Fruit fly (Drosophila melanogaster) whole organism: ENCODE data around the gene CG7550.

Experiments used
- CG8478 ChIP-seq: fragments of >200 bp; optimal IDR thresholded peaks from 2 replicates; lab custom pipeline; 2018; ENCODE audit warnings: inconsistent platforms
- Dll ChIP-seq: fragments of >200 bp; optimal IDR thresholded peaks from 2 replicates; lab custom pipeline; 2017
- EcR ChIP-seq, 2 experiments: fragments of >200 bp; optimal IDR thresholded peaks; 2 replicates each; lab custom pipeline; 2017; ENCODE audit warnings: missing biosample characterization in 2 of 2, missing genetic modification characterization in 2 of 2, missing genetic modification reagents in 2 of 2
- pan ChIP-seq: fragments of >200 bp; optimal IDR thresholded peaks from 2 replicates; lab custom pipeline; 2017
- psq ChIP-seq: fragments of >200 bp; optimal IDR thresholded peaks from 2 replicates; lab custom pipeline; 2017
- usp ChIP-seq: fragments of >200 bp; optimal IDR thresholded peaks from 2 replicates; lab custom pipeline; 2017; ENCODE audit warnings: missing biosample characterization, missing genetic modification characterization, mixed read lengths

The CG7550 gene

dm6 chr3L:8124481-8125359 lies at the start of gene CG7550, which contains the start of gene mRpL36:
TSS of gene CG7550 (minus strand) at chr3L:8124531.
TSS of gene mRpL36 (minus strand) at chr3L:8125132.
- TF ChIP-seq Dll (lab: Kevin White, UChicago), result no peak
- no peak for TF ChIP-seq usp (GFP tag; lab: Kevin White, UChicago)
- no peak for TF ChIP-seq CG8478 (lab: Kevin White, UChicago)
- TF ChIP-seq pan (lab: Kevin White, UChicago), result no peak

dm6 chr3L:8165436-8165835 lies 41.1 kb upstream of the CG7550 start, which contains the start of gene CG13675:
TSS of gene CG13675 (minus strand) at chr3L:8165518.
- TF ChIP-seq CG8478 (lab: Kevin White, UChicago), result no peak
- TF ChIP-seq Dll (lab: Kevin White, UChicago), result no peak
- TF ChIP-seq usp (GFP tag; lab: Kevin White, UChicago), result no peak
- no peak for TF ChIP-seq psq (lab: Kevin White, UChicago)
- no peak for TF ChIP-seq EcR (GFP tag; optimal IDR thresholded peaks at IDR 0.05; lab: Kevin White, UChicago)
- TF ChIP-seq pan (lab: Kevin White, UChicago), result no peak

dm6 chr3L:8159724-8160422 lies 35.5 kb upstream of the CG7550 start, which contains the start of gene CG43886:
TSS of gene CG43886 (minus strand) at chr3L:8159774.
- no peak for TF ChIP-seq usp (GFP tag; lab: Kevin White, UChicago)
- no peak for TF ChIP-seq CG8478 (lab: Kevin White, UChicago)
- TF ChIP-seq Dll (lab: Kevin White, UChicago), result no peak
- no peak for TF ChIP-seq EcR (GFP tag; optimal IDR thresholded peaks at IDR 0.05; lab: Kevin White, UChicago)
- no peak for TF ChIP-seq psq (lab: Kevin White, UChicago)
- TF ChIP-seq pan (lab: Kevin White, UChicago), result no peak

dm6 chr3L:8158715-8159380 lies 34.5 kb upstream of the CG7550 start, which contains the start of gene CG42445:
TSS of gene CG42445 (minus strand) at chr3L:8158900.
- no peak for TF ChIP-seq usp (GFP tag; lab: Kevin White, UChicago)
- no peak for TF ChIP-seq Dll (lab: Kevin White, UChicago)
- TF ChIP-seq psq (lab: Kevin White, UChicago), result no peak
- TF ChIP-seq EcR (GFP tag; optimal IDR thresholded peaks at IDR 0.05; lab: Kevin White, UChicago), result no peak
- TF ChIP-seq pan (lab: Kevin White, UChicago), result no peak
- no peak for TF ChIP-seq CG8478 (lab: Kevin White, UChicago)

- TF ChIP-seq Dll (lab: Kevin White, UChicago) (no peak), usp (GFP tag; lab: Kevin White, UChicago) (no peak), pan (lab: Kevin White, UChicago) (no peak), CG8478 (lab: Kevin White, UChicago) (no peak), psq (lab: Kevin White, UChicago) (no peak), EcR (GFP tag; optimal IDR thresholded peaks at IDR 0.05; lab: Kevin White, UChicago) (no peak)
Measured at dm6 chr3L:8157079-8157478, 32.7 kb upstream of the CG7550 start.

- no peak for TF ChIP-seq pan (lab: Kevin White, UChicago)
- TF ChIP-seq CG8478 (lab: Kevin White, UChicago), result no peak
- TF ChIP-seq EcR (GFP tag; optimal IDR thresholded peaks at IDR 0.05; lab: Kevin White, UChicago), result no peak
- no peak for TF ChIP-seq psq (lab: Kevin White, UChicago)
- TF ChIP-seq usp (GFP tag; lab: Kevin White, UChicago), result no peak
- no peak for TF ChIP-seq Dll (lab: Kevin White, UChicago)
Measured at dm6 chr3L:8156199-8156598, 31.9 kb upstream of the CG7550 start.

- TF ChIP-seq usp (GFP tag; lab: Kevin White, UChicago) (no peak), psq (lab: Kevin White, UChicago) (no peak), CG8478 (lab: Kevin White, UChicago) (no peak), pan (lab: Kevin White, UChicago) (no peak), Dll (lab: Kevin White, UChicago) (no peak)
Measured at dm6 chr3L:8155324-8155723, 31.0 kb upstream of the CG7550 start.

dm6 chr3L:8154544-8154943 lies 30.2 kb upstream of the CG7550 start:
- TF ChIP-seq Dll (lab: Kevin White, UChicago), result no peak
- TF ChIP-seq pan (lab: Kevin White, UChicago), result no peak
- no peak for TF ChIP-seq EcR (GFP tag; optimal IDR thresholded peaks at IDR 0.05; lab: Kevin White, UChicago)
- no peak for TF ChIP-seq psq (lab: Kevin White, UChicago)
- TF ChIP-seq usp (GFP tag; lab: Kevin White, UChicago), result no peak
- no peak for TF ChIP-seq CG8478 (lab: Kevin White, UChicago)

- TF ChIP-seq EcR (GFP tag; optimal IDR thresholded peaks at IDR 0.05; lab: Kevin White, UChicago) (no peak), usp (GFP tag; lab: Kevin White, UChicago) (no peak), pan (lab: Kevin White, UChicago) (no peak)
Measured at dm6 chr3L:8153206-8153996, 29.1 kb upstream of the CG7550 start.

dm6 chr3L:8151727-8152199 lies 27.4 kb upstream of the CG7550 start, which contains the start of gene CG13676:
TSS of gene CG13676 (minus strand) at chr3L:8151813.
- TF ChIP-seq pan (lab: Kevin White, UChicago), result no peak
- no peak for TF ChIP-seq EcR (GFP tag; optimal IDR thresholded peaks at IDR 0.05; lab: Kevin White, UChicago)
- no peak for TF ChIP-seq CG8478 (lab: Kevin White, UChicago)
- TF ChIP-seq Dll (lab: Kevin White, UChicago), result no peak
- TF ChIP-seq usp (GFP tag; lab: Kevin White, UChicago), result no peak
